Worm (Caenorhabditis elegans): ENCODE results near the gene hrpu-1.

- TF ChIP-seq unc-62 (GFP tag; optimal IDR thresholded peaks at IDR 0.05) (no peak), snpc-4 (tag; optimal IDR thresholded peaks at IDR 0.05) (no peak), egl-5 (tag; optimal IDR thresholded peaks at IDR 0.05) (peak; percentile 24), zag-1 (tag; optimal IDR thresholded peaks at IDR 0.05) (no peak), fos-1 (tag; optimal IDR thresholded peaks at IDR 0.05) (no peak), ceh-82 (tag; optimal IDR thresholded peaks at IDR 0.05) (no peak), jun-1 (tag; optimal IDR thresholded peaks at IDR 0.05) (no peak), nhr-237 (tag; optimal IDR thresholded peaks at IDR 0.05) (no peak), nhr-76 (tag; optimal IDR thresholded peaks at IDR 0.05) (no peak), fkh-10 (GFP tag; optimal IDR thresholded peaks at IDR 0.05) (no peak), sea-2 (GFP tag; optimal IDR thresholded peaks at IDR 0.05) (no peak), ceh-9 (tag; optimal IDR thresholded peaks at IDR 0.05) (no peak), lin-15B (tag; optimal IDR thresholded peaks at IDR 0.05) (peak; percentile 45)
Measured at ce11 chrIV:15028891-15029290, 10.5 kb upstream of the hrpu-1 start, which contains the start of gene Y41E3.8.

Data from whole organism, L3 larva.